Fruit fly (Drosophila melanogaster) whole organism, pupa: Measurements from ENCODE around the gene CG14244.

Experiments
- CG10348 ChIP-seq: fragments of 200-800 bp; sonication (Bioruptor generic); IDR thresholded peaks from 2 replicates; pipeline ENCODE4 v1.3.6; 2022; ENCODE audit warnings: missing biosample characterization, missing genetic modification characterization
- CG12605 ChIP-seq: fragments of 200-800 bp; sonication (Bioruptor generic); IDR thresholded peaks from 2 replicates; pipeline ENCODE4 v1.3.6; 2022; ENCODE audit warnings: missing biosample characterization, missing genetic modification characterization
- CG14655 ChIP-seq: fragments of 200-800 bp; sonication (Bioruptor generic); optimal IDR thresholded peaks from 3 replicates; lab custom pipeline; 2017; ENCODE audit warnings: mild to moderate bottlenecking, missing biosample characterization, missing genetic modification reagents, missing genetic modification characterization
- CG15710 ChIP-seq: fragments of 200-800 bp; sonication (Bioruptor generic); optimal IDR thresholded peaks from 2 replicates; lab custom pipeline; 2018; ENCODE audit warnings: missing biosample characterization, mild to moderate bottlenecking, missing genetic modification characterization, moderate library complexity
- CG32121 ChIP-seq: fragments of 200-800 bp; sonication (Bioruptor generic); IDR thresholded peaks from 2 replicates; pipeline ENCODE4 v1.3.6; 2022; ENCODE audit warnings: missing biosample characterization, missing genetic modification characterization
- CG34367 ChIP-seq: fragments of 200-800 bp; sonication (Bioruptor generic); optimal IDR thresholded peaks from 2 replicates; lab custom pipeline; 2018; ENCODE audit warnings: missing biosample characterization, mild to moderate bottlenecking, missing genetic modification characterization
- CG8301 ChIP-seq: fragments of 200-800 bp; sonication (Bioruptor generic); optimal IDR thresholded peaks from 2 replicates; lab custom pipeline; 2018; ENCODE audit warnings: missing biosample characterization, mild to moderate bottlenecking, missing genetic modification characterization
- CG9948 ChIP-seq: fragments of 200-800 bp; sonication (Bioruptor generic); optimal IDR thresholded peaks from 2 replicates; lab custom pipeline; 2018; ENCODE audit warnings: missing biosample characterization, mild to moderate bottlenecking, missing genetic modification characterization, moderate library complexity
- EcR ChIP-seq: fragments of 200-800 bp; sonication (Bioruptor generic); optimal IDR thresholded peaks from 3 replicates; lab custom pipeline; 2019; ENCODE audit warnings: missing biosample characterization, missing genetic modification characterization, mild to moderate bottlenecking, moderate library complexity, missing genetic modification reagents
- Ets98B ChIP-seq: fragments of 200-800 bp; sonication (Bioruptor generic); IDR thresholded peaks from 2 replicates; pipeline ENCODE4 v1.3.6; 2022; ENCODE audit warnings: missing biosample characterization, missing genetic modification characterization
- Pif1A ChIP-seq: fragments of 200-800 bp; sonication (Bioruptor generic); optimal IDR thresholded peaks from 3 replicates; lab custom pipeline; 2016; ENCODE audit warnings: missing biosample characterization, missing genetic modification characterization
- Pif1B ChIP-seq: fragments of 200-800 bp; sonication (Bioruptor generic); optimal IDR thresholded peaks from 3 replicates; lab custom pipeline; 2016; ENCODE audit warnings: missing biosample characterization, missing genetic modification characterization
- Snoo ChIP-seq: fragments of 200-800 bp; sonication (Bioruptor generic); optimal IDR thresholded peaks from 3 replicates; lab custom pipeline; 2017; ENCODE audit warnings: missing biosample characterization, mild to moderate bottlenecking, missing genetic modification characterization, inconsistent platforms
- fd96Ca ChIP-seq: fragments of 200-800 bp; sonication (Bioruptor generic); IDR thresholded peaks from 3 replicates; pipeline ENCODE4 v1.3.6; 2022; ENCODE audit warnings: missing biosample characterization, missing genetic modification characterization
- gl ChIP-seq: fragments of 200-800 bp; sonication (Bioruptor generic); optimal IDR thresholded peaks from 2 replicates; lab custom pipeline; 2018; ENCODE audit warnings: missing biosample characterization, mild to moderate bottlenecking, missing genetic modification characterization
- rn ChIP-seq: fragments of 200-800 bp; sonication (Bioruptor generic); IDR thresholded peaks from 2 replicates; pipeline ENCODE4 v1.3.6; 2022; ENCODE audit warnings: missing biosample characterization, missing genetic modification characterization

The CG14244 gene

dm6 chr3R:26761695-26762094 lies 35.8 kb downstream of the CG14244 start:
- TF ChIP-seq CG34367 (tag; lab: Kevin White, UChicago) = no peak
- TF ChIP-seq CG8301 (tag; lab: Kevin White, UChicago) = no peak
- TF ChIP-seq fd96Ca = no peak
- TF ChIP-seq CG32121 (GFP tag; lab: Robert Waterston, UW) = no peak
- TF ChIP-seq gl (tag; lab: Kevin White, UChicago) = no peak
- TF ChIP-seq Pif1B = no peak
- TF ChIP-seq CG14655 (GFP tag; lab: Kevin White, UChicago) = no peak
- TF ChIP-seq Pif1A (GFP tag; lab: Kevin White, UChicago) = no peak
- no peak for TF ChIP-seq rn (GFP tag; lab: Robert Waterston, UW)
- TF ChIP-seq CG9948 = no peak
- no peak for TF ChIP-seq EcR (GFP tag; lab: Kevin White, UChicago)
- no peak for TF ChIP-seq CG15710
- TF ChIP-seq CG10348 = no peak
- no peak for TF ChIP-seq CG12605 (GFP tag; lab: Robert Waterston, UW)
- no peak for TF ChIP-seq Ets98B (GFP tag; lab: Robert Waterston, UW)
- no peak for TF ChIP-seq Snoo (tag; lab: Kevin White, UChicago)
